Worm (Caenorhabditis elegans): ENCODE data around the gene ZK1055.4.

DNA sequence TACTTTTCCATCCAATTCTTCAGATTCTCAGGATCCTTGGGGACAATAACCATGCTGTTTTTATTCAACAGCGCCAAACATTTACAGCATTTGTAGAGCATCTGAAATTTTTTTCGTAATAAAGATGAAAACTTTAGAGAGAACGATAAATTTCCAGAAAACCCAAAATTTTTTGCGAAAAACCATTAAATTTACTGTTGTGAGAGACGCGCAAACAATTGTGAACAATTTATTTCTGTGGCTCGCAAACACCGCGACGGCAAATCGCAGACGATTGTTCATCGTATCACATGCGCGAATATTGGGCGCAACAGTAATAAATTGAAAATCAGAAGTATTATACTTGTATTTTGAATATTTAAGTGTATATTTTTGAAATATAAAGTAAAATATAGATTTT, 29.2 kb downstream of the ZK1055.4 start, which contains the start of gene gon-14:
- no peak for TF ChIP-seq elt-2 (tag; optimal IDR thresholded peaks at IDR 0.05)
- TF ChIP-seq odd-2 (tag; optimal IDR thresholded peaks at IDR 0.05) = no peak
- no peak for TF ChIP-seq lim-6 (tag; optimal IDR thresholded peaks at IDR 0.05)
- TF ChIP-seq ceh-19 (GFP tag; optimal IDR thresholded peaks at IDR 0.05) = no peak

Data from whole organism, late embryonic.